Worm (Caenorhabditis elegans): ENCODE results near the gene fbxa-190.

DNA sequence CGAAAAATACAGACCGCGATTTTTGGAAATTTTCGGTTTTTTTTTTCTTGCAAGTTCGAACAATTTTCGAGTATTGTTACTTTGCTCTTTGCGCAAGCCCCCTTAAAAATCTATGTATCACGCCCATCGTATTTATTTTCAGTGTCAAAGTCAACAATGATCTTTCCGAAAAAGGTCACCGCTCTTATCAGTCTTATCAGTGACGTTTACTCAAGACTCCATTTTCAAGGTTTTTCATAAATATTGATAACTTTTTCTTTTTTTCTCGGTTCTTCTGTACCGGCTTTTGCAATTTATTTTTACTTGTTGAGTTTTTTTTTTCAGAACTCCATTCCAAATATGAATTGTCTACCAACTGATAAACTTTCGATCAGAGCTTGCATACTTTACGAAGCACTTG, at the start of gene fbxa-190:
- TF ChIP-seq elt-3 (tag; optimal IDR thresholded peaks at IDR 0.05) (no peak), lir-3 (tag; optimal IDR thresholded peaks at IDR 0.05; ENCODE audit: poor library complexity) (no peak), zag-1 (tag; optimal IDR thresholded peaks at IDR 0.05) (no peak), C16A3.4 (tag; optimal IDR thresholded peaks at IDR 0.05) (no peak), aly-2 (tag; optimal IDR thresholded peaks at IDR 0.05) (no peak), vab-15 (tag; optimal IDR thresholded peaks at IDR 0.05) (no peak), nhr-11 (tag; optimal IDR thresholded peaks at IDR 0.05) (no peak), nhr-28 (tag; optimal IDR thresholded peaks at IDR 0.05) (no peak)

Measured in whole organism, L1 larva.